Worm (Caenorhabditis elegans) whole organism, midembryonic: ENCODE data around the gene Y7A5A.6.

ENCODE experiments used
- T22C8.4 ChIP-seq: fragments of 200-800 bp; sonication (Bioruptor generic); IDR thresholded peaks from 2 replicates; pipeline ENCODE4 v1.3.6; 2022; ENCODE audit warnings: missing genetic modification characterization, missing compliant biosample characterization
- cog-1 ChIP-seq: sonication (generic microtip); optimal IDR thresholded peaks from 2 replicates; lab custom pipeline; 2016; ENCODE audit warnings: missing genetic modification characterization, missing compliant biosample characterization
- flt-1 ChIP-seq: fragments of 200-800 bp; sonication (Bioruptor generic); IDR thresholded peaks from 2 replicates; pipeline ENCODE4 v1.3.6; 2022; ENCODE audit warnings: missing genetic modification characterization, missing compliant biosample characterization
- klf-2 ChIP-seq: fragments of 200-800 bp; sonication (Bioruptor generic); conservative IDR thresholded peaks from 2 replicates; pipeline ENCODE4 v1.3.6; 2022; ENCODE audit warnings: missing genetic modification reagents, missing genetic modification characterization, missing compliant biosample characterization
- med-1 ChIP-seq: sonication (generic microtip); optimal IDR thresholded peaks from 2 replicates; lab custom pipeline; 2017; ENCODE audit warnings: missing genetic modification characterization, mild to moderate bottlenecking, missing compliant biosample characterization, antibody characterized with exemption, missing genetic modification reagents; ENCODE audit not compliant: insufficient read depth
- ref-1 ChIP-seq: fragments of 200-800 bp; sonication (Bioruptor generic); conservative IDR thresholded peaks from 2 replicates; pipeline ENCODE4 v1.3.6; 2022; ENCODE audit warnings: missing genetic modification reagents, missing genetic modification characterization, missing compliant biosample characterization
- tab-1 ChIP-seq: fragments of 200-800 bp; sonication (Bioruptor generic); IDR thresholded peaks from 2 replicates; pipeline ENCODE4 v1.3.6; 2022; ENCODE audit warnings: missing genetic modification characterization, missing compliant biosample characterization
- ztf-23 ChIP-seq: fragments of 200-800 bp; sonication (Bioruptor generic); IDR thresholded peaks from 2 replicates; pipeline ENCODE4 v1.3.6; 2022; ENCODE audit warnings: missing genetic modification reagents, missing genetic modification characterization, missing compliant biosample characterization
- ztf-29 ChIP-seq: fragments of 200-800 bp; sonication (Bioruptor generic); IDR thresholded peaks from 2 replicates; pipeline ENCODE4 v1.3.6; 2022; ENCODE audit warnings: missing genetic modification reagents, missing genetic modification characterization, missing compliant biosample characterization

DNA sequence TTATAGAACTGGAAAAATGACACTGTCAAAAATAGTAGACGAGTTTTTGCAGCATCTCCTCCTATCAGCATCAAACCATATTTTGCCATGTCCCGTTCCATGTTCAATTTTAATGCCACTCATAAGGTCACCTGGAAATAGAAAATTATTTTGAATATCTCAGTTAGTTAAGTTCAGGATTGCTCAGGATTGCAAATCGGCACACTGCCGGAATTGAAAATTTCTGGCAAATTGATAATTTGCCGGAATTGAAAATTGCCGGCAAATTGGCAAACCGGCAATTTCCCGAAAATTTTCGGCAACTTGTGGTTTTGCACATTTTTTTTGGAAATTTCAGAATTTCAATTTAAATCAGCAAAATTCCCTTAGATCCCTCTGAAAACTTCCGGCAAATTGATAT, 12.8 kb downstream of the Y7A5A.6 start, which contains the start of gene Y7A5A.5:
- no peak for TF ChIP-seq ref-1 (GFP tag; lab: Robert Waterston, UW)
- no peak for TF ChIP-seq ztf-29
- no peak for TF ChIP-seq flt-1
- no peak for TF ChIP-seq cog-1 (tag; lab: Kevin White, UChicago)
- no peak for TF ChIP-seq tab-1 (GFP tag; lab: Robert Waterston, UW)
- TF ChIP-seq med-1, result no peak
- no peak for TF ChIP-seq T22C8.4 (GFP tag; lab: Robert Waterston, UW)
- no peak for TF ChIP-seq ztf-23 (GFP tag; lab: Robert Waterston, UW)
- no peak for TF ChIP-seq klf-2 (GFP tag; lab: Robert Waterston, UW)
